Worm (Caenorhabditis elegans) whole organism, early embryonic: ENCODE results near the gene sra-14.

ENCODE experiments used
- ama-1 ChIP-seq: fragments of 150-350 bp; optimal IDR thresholded peaks from 2 replicates; lab custom pipeline; 2014
- hmg-4 ChIP-seq: fragments of 200-800 bp; sonication (Bioruptor generic); optimal IDR thresholded peaks from 2 replicates; lab custom pipeline; 2018; ENCODE audit warnings: mild to moderate bottlenecking, missing genetic modification characterization, missing compliant biosample characterization

- TF ChIP-seq hmg-4 (no peak), ama-1 (lab: Kevin White, UChicago) (no peak)
Measured at ce11 chrII:12888471-12888870, 3.4 kb downstream of the sra-14 start, which contains the start of gene F35C5.3.
